Fruit fly (Drosophila melanogaster) whole organism, embryonic: ENCODE data around the gene S6KL.

Experiments
- Aef1 ChIP-seq: fragments of 200-800 bp; sonication (Bioruptor generic); IDR thresholded peaks from 3 replicates; pipeline ENCODE4 v1.3.6; 2022; ENCODE audit warnings: missing biosample characterization, missing genetic modification characterization
- Antp ChIP-seq: fragments of 200-800 bp; sonication (Bioruptor generic); optimal IDR thresholded peaks from 3 replicates; lab custom pipeline; 2016; ENCODE audit warnings: missing biosample characterization, missing genetic modification characterization
- CG11456 ChIP-seq: fragments of 200-800 bp; sonication (Bioruptor generic); IDR thresholded peaks from 3 replicates; pipeline ENCODE4 v1.3.6; 2022; ENCODE audit warnings: missing biosample characterization, missing genetic modification characterization
- CG11504 ChIP-seq: fragments of 200-800 bp; sonication (Bioruptor generic); optimal IDR thresholded peaks from 3 replicates; lab custom pipeline; 2019; ENCODE audit warnings: missing biosample characterization, mild to moderate bottlenecking, missing genetic modification characterization, moderate library complexity
- CG1233 ChIP-seq: fragments of 200-800 bp; sonication (Bioruptor generic); optimal IDR thresholded peaks from 4 replicates; lab custom pipeline; 2018; ENCODE audit warnings: missing biosample characterization, mild to moderate bottlenecking, missing genetic modification characterization
- CG13287 ChIP-seq: fragments of 200-800 bp; sonication (Bioruptor generic); IDR thresholded peaks from 2 replicates; pipeline ENCODE4 v1.3.6; 2022; ENCODE audit warnings: missing biosample characterization, missing genetic modification characterization; ENCODE audit not compliant: partially characterized antibody
- CG17612 ChIP-seq: fragments of 200-800 bp; sonication (Bioruptor generic); IDR thresholded peaks from 2 replicates; pipeline ENCODE4 v1.3.6; 2022; ENCODE audit warnings: missing biosample characterization, missing genetic modification characterization
- CG2120 ChIP-seq: fragments of 200-800 bp; sonication (Bioruptor generic); optimal IDR thresholded peaks from 3 replicates; lab custom pipeline; 2016; ENCODE audit warnings: missing biosample characterization, missing genetic modification characterization
- CG2199 ChIP-seq: fragments of 200-800 bp; sonication (Bioruptor generic); IDR thresholded peaks from 3 replicates; pipeline ENCODE4 v1.3.6; 2022; ENCODE audit warnings: missing biosample characterization, missing genetic modification characterization
- CG2875 ChIP-seq: fragments of 200-800 bp; sonication (Bioruptor generic); optimal IDR thresholded peaks from 2 replicates; lab custom pipeline; 2017; ENCODE audit warnings: missing biosample characterization, mild to moderate bottlenecking, missing genetic modification characterization, missing genetic modification reagents
- CG31224 ChIP-seq: fragments of 200-800 bp; sonication (Bioruptor generic); IDR thresholded peaks from 2 replicates; pipeline ENCODE4 v1.3.6; 2022; ENCODE audit warnings: missing biosample characterization, missing genetic modification characterization
- CG4730 ChIP-seq: fragments of 200-800 bp; sonication (Bioruptor generic); IDR thresholded peaks from 2 replicates; pipeline ENCODE4 v1.3.6; 2022; ENCODE audit warnings: missing biosample characterization, missing genetic modification characterization
- CG5953 ChIP-seq: fragments of 200-800 bp; sonication (Bioruptor generic); IDR thresholded peaks from 2 replicates; pipeline ENCODE4 v1.3.6; 2022; ENCODE audit warnings: missing biosample characterization, missing genetic modification characterization
- CG6813 ChIP-seq: fragments of 200-800 bp; sonication (Bioruptor generic); optimal IDR thresholded peaks from 2 replicates; lab custom pipeline; 2017; ENCODE audit warnings: missing biosample characterization, missing genetic modification characterization, mild to moderate bottlenecking, moderate library complexity, missing genetic modification reagents
- CG7928 ChIP-seq: fragments of 200-800 bp; sonication (Bioruptor generic); optimal IDR thresholded peaks from 2 replicates; lab custom pipeline; 2017; ENCODE audit warnings: missing biosample characterization, mild to moderate bottlenecking, missing genetic modification characterization
- CG8290 ChIP-seq, 3 experiments: fragments of 200-800 bp; sonication (Bioruptor generic); optimal IDR thresholded peaks; 2 replicates each; lab custom pipeline; 2016 to 2019; ENCODE audit warnings: missing biosample characterization in 3 of 3, missing genetic modification characterization in 3 of 3, mild to moderate bottlenecking in 2 of 3, moderate library complexity in 1 of 3
- CG8478 ChIP-seq: fragments of >200 bp; optimal IDR thresholded peaks from 2 replicates; lab custom pipeline; 2018
- CG8765 ChIP-seq: fragments of 200-800 bp; sonication (Bioruptor generic); IDR thresholded peaks from 2 replicates; pipeline ENCODE4 v1.3.6; 2022; ENCODE audit warnings: missing biosample characterization, missing genetic modification characterization
- CTCF ChIP-seq: fragments of 200-800 bp; sonication (Bioruptor generic); optimal IDR thresholded peaks from 2 replicates; lab custom pipeline; 2017; ENCODE audit warnings: missing biosample characterization, mild to moderate bottlenecking, missing genetic modification characterization, moderate library complexity
- HmgD ChIP-seq: fragments of 200-800 bp; sonication (Bioruptor generic); optimal IDR thresholded peaks from 3 replicates; lab custom pipeline; 2016; ENCODE audit warnings: missing biosample characterization, missing genetic modification characterization
- HmgZ ChIP-seq: fragments of 200-800 bp; sonication (Bioruptor generic); optimal IDR thresholded peaks from 2 replicates; lab custom pipeline; 2018; ENCODE audit warnings: missing biosample characterization, mild to moderate bottlenecking, missing genetic modification characterization
- Hr39 ChIP-seq: fragments of >200 bp; optimal IDR thresholded peaks from 2 replicates; lab custom pipeline; 2017
- Hr51 ChIP-seq, 2 experiments: fragments of 200-800 bp; sonication (Bioruptor generic); optimal IDR thresholded peaks; 2 replicates in 1 of 2; 3 replicates in 1 of 2; lab custom pipeline; 2016 to 2018; ENCODE audit warnings: missing biosample characterization in 2 of 2, missing genetic modification characterization in 2 of 2, mild to moderate bottlenecking in 1 of 2, moderate library complexity in 1 of 2
- MBD-R2 ChIP-seq: fragments of 200-800 bp; sonication (Bioruptor generic); IDR thresholded peaks from 2 replicates; pipeline ENCODE4 v1.3.6; 2022; ENCODE audit warnings: missing biosample characterization, missing genetic modification characterization
- Med ChIP-seq: fragments of 200-800 bp; sonication (Bioruptor generic); peaks from one replicate; lab custom pipeline; 2016; ENCODE audit warnings: missing biosample characterization, missing genetic modification characterization, mild to moderate bottlenecking, inconsistent platforms, moderate library complexity
- Opbp ChIP-seq: fragments of 200-800 bp; sonication (Bioruptor generic); IDR thresholded peaks from 3 replicates; pipeline ENCODE4 v1.3.6; 2022; ENCODE audit warnings: missing biosample characterization, missing genetic modification characterization; ENCODE audit not compliant: partially characterized antibody
- Rfx ChIP-seq: fragments of 200-800 bp; sonication (Bioruptor generic); IDR thresholded peaks from 2 replicates; pipeline ENCODE4 v1.3.6; 2022; ENCODE audit warnings: missing biosample characterization, missing genetic modification characterization
- ap ChIP-seq: fragments of 200-800 bp; sonication (Bioruptor generic); IDR thresholded peaks from 2 replicates; pipeline ENCODE4 v1.3.6; 2022; ENCODE audit warnings: missing biosample characterization, missing genetic modification characterization
- chm ChIP-seq: fragments of 200-800 bp; sonication (Bioruptor generic); IDR thresholded peaks from 2 replicates; pipeline ENCODE4 v1.3.6; 2022; ENCODE audit warnings: missing biosample characterization, missing genetic modification characterization
- ci ChIP-seq: fragments of 200-800 bp; sonication (Bioruptor generic); IDR thresholded peaks from 3 replicates; pipeline ENCODE4 v1.3.6; 2022; ENCODE audit warnings: missing biosample characterization, missing genetic modification characterization
- corto ChIP-seq: fragments of 200-800 bp; sonication (Bioruptor generic); optimal IDR thresholded peaks from 2 replicates; lab custom pipeline; 2016; ENCODE audit warnings: missing biosample characterization, mild to moderate bottlenecking, missing genetic modification characterization, moderate library complexity
- crol ChIP-seq: fragments of 200-800 bp; sonication (Bioruptor generic); IDR thresholded peaks from 2 replicates; pipeline ENCODE4 v1.3.6; 2022; ENCODE audit warnings: missing biosample characterization, missing genetic modification characterization
- jing ChIP-seq: fragments of 200-800 bp; sonication (Bioruptor generic); optimal IDR thresholded peaks from 2 replicates; lab custom pipeline; 2018; ENCODE audit warnings: missing biosample characterization, mild to moderate bottlenecking, missing genetic modification characterization
- lola ChIP-seq, 3 experiments: fragments of >200 bp in 2 of 3; fragments of 200-800 bp in 1 of 3; sonication (Bioruptor generic) in 1 of 3; optimal IDR thresholded peaks; 2 replicates each; lab custom pipeline; 2017 to 2019; ENCODE audit warnings: missing biosample characterization in 3 of 3, missing genetic modification characterization in 3 of 3, mild to moderate bottlenecking in 1 of 3, moderate library complexity in 1 of 3
- sens ChIP-seq: fragments of 200-800 bp; sonication (Bioruptor generic); peaks from one replicate; lab custom pipeline; 2016; ENCODE audit warnings: missing biosample characterization, missing genetic modification characterization
- sens-2 ChIP-seq: fragments of 200-800 bp; sonication (Bioruptor generic); IDR thresholded peaks from 2 replicates; pipeline ENCODE4 v1.3.6; 2022; ENCODE audit warnings: missing biosample characterization, missing genetic modification characterization
- slbo ChIP-seq: fragments of 200-800 bp; sonication (Bioruptor generic); IDR thresholded peaks from 2 replicates; pipeline ENCODE4 v1.3.6; 2022; ENCODE audit warnings: missing biosample characterization, missing genetic modification characterization
- tgo ChIP-seq: fragments of 200-800 bp; sonication (Bioruptor generic); IDR thresholded peaks from 3 replicates; pipeline ENCODE4 v1.3.6; 2022; ENCODE audit warnings: missing biosample characterization, missing genetic modification characterization

Gene S6KL

dm6 chrX:18748206-18748605, 40.1 kb upstream of the S6KL start, which contains the start of gene CG12609 (continued):
- TF ChIP-seq CG7928 (GFP tag; lab: Kevin White, UChicago) = no peak
- no peak for TF ChIP-seq CG8765 (GFP tag; lab: Robert Waterston, UW)
- no peak for TF ChIP-seq Aef1 (GFP tag; lab: Robert Waterston, UW)
- TF ChIP-seq CG2875 (GFP tag; lab: Kevin White, UChicago) = no peak
- TF ChIP-seq Hr39 (lab: Kevin White, UChicago) = no peak
- TF ChIP-seq Hr51 (GFP tag; optimal IDR thresholded peaks at IDR 0.05; lab: Kevin White, UChicago) = no peak

DNA sequence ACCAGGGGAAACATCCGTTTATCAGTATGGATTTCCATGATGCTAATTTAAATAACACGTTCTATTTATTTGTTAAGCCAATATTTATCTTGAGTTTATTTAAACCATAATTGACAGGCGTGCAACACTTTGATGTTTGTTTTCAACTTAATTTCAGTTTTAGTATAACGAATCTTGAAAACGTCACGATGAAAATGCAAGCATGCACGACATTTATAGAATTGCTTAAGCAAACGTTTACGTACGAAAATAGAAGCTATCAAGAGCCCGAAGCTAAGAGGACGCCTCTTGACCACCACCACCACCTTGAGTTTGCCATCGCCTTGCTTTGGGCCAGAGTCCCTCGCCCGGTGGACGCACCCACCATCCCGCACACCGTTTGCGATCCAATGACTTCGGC, 16.9 kb upstream of the S6KL start:
- TF ChIP-seq CG2199 (GFP tag; lab: Robert Waterston, UW) (peak; percentile 99), chm (GFP tag; lab: Robert Waterston, UW) (no peak)
- TF ChIP-seq, all 482 proteins: peak for 1

- TF ChIP-seq ci (GFP tag; lab: Robert Waterston, UW) (0 out of 3 replicates have a peak, but pooled peaks have one; percentile 33), CG8478 (lab: Kevin White, UChicago) (peak; percentile 48), CTCF (GFP tag; lab: Kevin White, UChicago) (peak; percentile 44), CG4730 (GFP tag; lab: Robert Waterston, UW) (no peak), CG17612 (GFP tag; lab: Robert Waterston, UW) (peak; percentile 52; the same call in 1 of the 2 replicates), Med (GFP tag; lab: Kevin White, UChicago) (peak; percentile 61), sens (GFP tag; lab: Kevin White, UChicago) (peak; percentile 44), CG13287 (GFP tag; lab: Robert Waterston, UW) (0 out of 2 replicates have a peak, but pooled peaks have one; percentile 10), Opbp (GFP tag; lab: Robert Waterston, UW) (peak; percentile 43; the same call in 1 of the 3 replicates), corto (GFP tag; lab: Kevin White, UChicago) (no peak), Rfx (GFP tag; lab: Robert Waterston, UW) (no peak), CG8290 (GFP tag; optimal IDR thresholded peaks at IDR 0.05; lab: Kevin White, UChicago) (no peak), CG8290 (tag; optimal IDR thresholded peaks at IDR 0.05; lab: Kevin White, UChicago) (peak in 1 of 2 experiments; percentile 37), crol (peak; percentile 73), lola (GFP tag; optimal IDR thresholded peaks at IDR 0.05; lab: Kevin White, UChicago) (peak in 1 of 3 experiments; percentile 46), CG2120 (GFP tag; lab: Kevin White, UChicago) (no peak), sens-2 (GFP tag; lab: Robert Waterston, UW) (no peak), ap (GFP tag; lab: Robert Waterston, UW) (no peak), CG6813 (GFP tag; lab: Kevin White, UChicago) (no peak), CG5953 (GFP tag; lab: Robert Waterston, UW) (no peak), MBD-R2 (peak; percentile 12; the same call in 1 of the 2 replicates), CG11504 (peak; percentile 20), jing (GFP tag; lab: Kevin White, UChicago) (no peak), HmgZ (peak; percentile 27), Antp (GFP tag; lab: Kevin White, UChicago) (no peak), CG11456 (0 out of 3 replicates have a peak, but pooled peaks have one; percentile 35), tgo (GFP tag; lab: Robert Waterston, UW) (no peak), CG2199 (GFP tag; lab: Robert Waterston, UW) (peak; percentile 86), CG1233 (GFP tag; lab: Kevin White, UChicago) (no peak), HmgD (GFP tag; lab: Kevin White, UChicago) (no peak), slbo (GFP tag; lab: Robert Waterston, UW) (0 out of 2 replicates have a peak, but pooled peaks have one; percentile 15), CG31224 (no peak)
Measured at dm6 chrX:18771995-18772394, 16.3 kb upstream of the S6KL start.
